Fruit fly (Drosophila melanogaster) whole organism, embryonic: ENCODE data around the gene Snx27.

Experiments used
- Ada2b ChIP-seq: fragments of 200-800 bp; sonication (Bioruptor generic); IDR thresholded peaks from 2 replicates; pipeline ENCODE4 v1.3.6; 2022; ENCODE audit warnings: missing biosample characterization, missing genetic modification characterization
- Bteb2 ChIP-seq: fragments of 200-800 bp; sonication (Bioruptor generic); optimal IDR thresholded peaks from 2 replicates; lab custom pipeline; 2016; ENCODE audit warnings: missing biosample characterization, missing genetic modification characterization
- CG10267 ChIP-seq: fragments of 200-800 bp; sonication (Bioruptor generic); optimal IDR thresholded peaks from 2 replicates; lab custom pipeline; 2018; ENCODE audit warnings: missing biosample characterization, mild to moderate bottlenecking, missing genetic modification characterization, moderate library complexity
- CG11695 ChIP-seq: fragments of 200-800 bp; sonication (Bioruptor generic); IDR thresholded peaks from 3 replicates; pipeline ENCODE4 v1.3.6; 2022; ENCODE audit warnings: missing biosample characterization, missing genetic modification characterization
- CG11696 ChIP-seq: fragments of 200-800 bp; sonication (Bioruptor generic); IDR thresholded peaks from 2 replicates; pipeline ENCODE4 v1.3.6; 2022; ENCODE audit warnings: missing biosample characterization, missing genetic modification characterization
- CG12299 ChIP-seq: fragments of 200-800 bp; sonication (Bioruptor generic); optimal IDR thresholded peaks from 2 replicates; lab custom pipeline; 2018; ENCODE audit warnings: missing biosample characterization, mild to moderate bottlenecking, missing genetic modification characterization
- CG1233 ChIP-seq: fragments of 200-800 bp; sonication (Bioruptor generic); optimal IDR thresholded peaks from 4 replicates; lab custom pipeline; 2018; ENCODE audit warnings: missing biosample characterization, mild to moderate bottlenecking, missing genetic modification characterization
- CG15073 ChIP-seq: fragments of 200-800 bp; sonication (Bioruptor generic); optimal IDR thresholded peaks from 2 replicates; lab custom pipeline; 2016; ENCODE audit warnings: missing biosample characterization, missing genetic modification characterization
- CG2712 ChIP-seq: fragments of 200-800 bp; optimal IDR thresholded peaks from 3 replicates; lab custom pipeline; 2019; ENCODE audit warnings: missing biosample characterization, mild to moderate bottlenecking, missing genetic modification characterization, moderate library complexity
- CG2875 ChIP-seq: fragments of 200-800 bp; sonication (Bioruptor generic); optimal IDR thresholded peaks from 2 replicates; lab custom pipeline; 2017; ENCODE audit warnings: missing biosample characterization, mild to moderate bottlenecking, missing genetic modification characterization, missing genetic modification reagents
- CG32772 ChIP-seq: fragments of 200-800 bp; sonication (Bioruptor generic); IDR thresholded peaks from 2 replicates; pipeline ENCODE4 v1.3.6; 2022; ENCODE audit warnings: missing biosample characterization, missing genetic modification characterization
- CG3838 ChIP-seq: fragments of 200-800 bp; sonication (Bioruptor generic); optimal IDR thresholded peaks from 3 replicates; lab custom pipeline; 2016; ENCODE audit warnings: missing biosample characterization, missing genetic modification characterization
- CG3995 ChIP-seq: fragments of 200-800 bp; sonication (Bioruptor generic); optimal IDR thresholded peaks from 3 replicates; lab custom pipeline; 2016; ENCODE audit warnings: missing biosample characterization, missing genetic modification characterization
- CG4707 ChIP-seq: fragments of 200-800 bp; sonication (Bioruptor generic); optimal IDR thresholded peaks from 2 replicates; lab custom pipeline; 2018; ENCODE audit warnings: missing biosample characterization, mild to moderate bottlenecking, missing genetic modification characterization, moderate library complexity
- CG4854 ChIP-seq: fragments of 200-800 bp; sonication (Bioruptor generic); optimal IDR thresholded peaks from 2 replicates; lab custom pipeline; 2016; ENCODE audit warnings: missing biosample characterization, missing genetic modification characterization, inconsistent platforms
- CG6689 ChIP-seq: fragments of 200-800 bp; sonication (Bioruptor generic); IDR thresholded peaks from 2 replicates; pipeline ENCODE4 v1.3.6; 2022; ENCODE audit warnings: missing biosample characterization, missing genetic modification characterization
- CG6813 ChIP-seq: fragments of 200-800 bp; sonication (Bioruptor generic); optimal IDR thresholded peaks from 2 replicates; lab custom pipeline; 2017; ENCODE audit warnings: missing biosample characterization, missing genetic modification characterization, mild to moderate bottlenecking, moderate library complexity, missing genetic modification reagents
- CG7357 ChIP-seq: fragments of 200-800 bp; sonication (Bioruptor generic); IDR thresholded peaks from 3 replicates; pipeline ENCODE4 v1.3.6; 2022; ENCODE audit warnings: missing biosample characterization, missing genetic modification characterization
- CG8478 ChIP-seq: fragments of >200 bp; optimal IDR thresholded peaks from 2 replicates; lab custom pipeline; 2018
- Doc3 ChIP-seq: fragments of 200-800 bp; sonication (Bioruptor generic); IDR thresholded peaks from 3 replicates; pipeline ENCODE4 v1.3.6; 2022; ENCODE audit warnings: missing biosample characterization, missing genetic modification characterization; ENCODE audit not compliant: partially characterized antibody
- Dp ChIP-seq: fragments of 200-800 bp; sonication (Bioruptor generic); optimal IDR thresholded peaks from 2 replicates; lab custom pipeline; 2018; ENCODE audit warnings: missing biosample characterization, mild to moderate bottlenecking, missing genetic modification characterization, moderate library complexity
- Drgx ChIP-seq: fragments of 200-800 bp; sonication (Bioruptor generic); IDR thresholded peaks from 2 replicates; pipeline ENCODE4 v1.3.6; 2022; ENCODE audit warnings: missing biosample characterization, missing genetic modification characterization
- E2f1 ChIP-seq: fragments of 200-800 bp; sonication (Bioruptor generic); IDR thresholded peaks from 2 replicates; pipeline ENCODE4 v1.3.6; 2022; ENCODE audit warnings: missing biosample characterization, missing genetic modification characterization
- Fer1 ChIP-seq: fragments of 200-800 bp; sonication (Bioruptor generic); optimal IDR thresholded peaks from 2 replicates; lab custom pipeline; 2017; ENCODE audit warnings: missing biosample characterization, mild to moderate bottlenecking, missing genetic modification characterization
- GATAe ChIP-seq: fragments of 200-800 bp; sonication (Bioruptor generic); conservative IDR thresholded peaks from 2 replicates; pipeline ENCODE4 v1.3.6; 2022; ENCODE audit warnings: missing biosample characterization, missing genetic modification characterization
- Hmr ChIP-seq: fragments of 200-800 bp; sonication (Bioruptor generic); optimal IDR thresholded peaks from 3 replicates; lab custom pipeline; 2017; ENCODE audit warnings: mild to moderate bottlenecking, missing biosample characterization, missing genetic modification reagents, missing genetic modification characterization
- Med ChIP-seq: fragments of 200-800 bp; sonication (Bioruptor generic); peaks from one replicate; lab custom pipeline; 2016; ENCODE audit warnings: missing biosample characterization, missing genetic modification characterization, mild to moderate bottlenecking, inconsistent platforms, moderate library complexity
- NC2β ChIP-seq: fragments of 200-800 bp; sonication (Bioruptor generic); optimal IDR thresholded peaks from 2 replicates; lab custom pipeline; 2016; ENCODE audit warnings: missing biosample characterization, missing genetic modification characterization
- NFAT ChIP-seq: fragments of 200-800 bp; sonication (Bioruptor generic); IDR thresholded peaks from 2 replicates; pipeline ENCODE4 v1.3.6; 2022; ENCODE audit warnings: missing biosample characterization, missing genetic modification characterization
- Nf-YA ChIP-seq: fragments of 200-800 bp; sonication (Bioruptor generic); IDR thresholded peaks from 2 replicates; pipeline ENCODE4 v1.3.6; 2022; ENCODE audit warnings: missing biosample characterization, missing genetic modification characterization
- NfI ChIP-seq: fragments of 200-800 bp; sonication (Bioruptor generic); optimal IDR thresholded peaks from 3 replicates; lab custom pipeline; 2018; ENCODE audit warnings: missing biosample characterization, mild to moderate bottlenecking, missing genetic modification characterization, moderate library complexity
- Poxn ChIP-seq: fragments of 200-800 bp; sonication (Bioruptor generic); IDR thresholded peaks from 2 replicates; pipeline ENCODE4 v1.3.6; 2022; ENCODE audit warnings: missing biosample characterization, missing genetic modification characterization
- Rfx ChIP-seq: fragments of 200-800 bp; sonication (Bioruptor generic); IDR thresholded peaks from 2 replicates; pipeline ENCODE4 v1.3.6; 2022; ENCODE audit warnings: missing biosample characterization, missing genetic modification characterization
- Sry-β ChIP-seq: fragments of 200-800 bp; sonication (Bioruptor generic); optimal IDR thresholded peaks from 2 replicates; lab custom pipeline; 2018; ENCODE audit warnings: missing biosample characterization, mild to moderate bottlenecking, missing genetic modification characterization, moderate library complexity
- Tbp ChIP-seq: fragments of >200 bp; optimal IDR thresholded peaks from 2 replicates; lab custom pipeline; 2018; ENCODE audit warnings: missing biosample characterization, missing genetic modification characterization
- abd-A ChIP-seq: fragments of 200-800 bp; sonication (Bioruptor generic); optimal IDR thresholded peaks from 3 replicates; lab custom pipeline; 2019; ENCODE audit warnings: missing biosample characterization, mild to moderate bottlenecking, missing genetic modification characterization, moderate library complexity
- ato ChIP-seq: fragments of 200-800 bp; sonication (Bioruptor generic); IDR thresholded peaks from 2 replicates; pipeline ENCODE4 v1.3.6; 2022; ENCODE audit warnings: missing biosample characterization, missing genetic modification characterization; ENCODE audit not compliant: partially characterized antibody
- bsh ChIP-seq, 2 experiments: fragments of 200-800 bp; sonication (Bioruptor generic); optimal IDR thresholded peaks; 2 replicates each; lab custom pipeline; 2017 to 2018; ENCODE audit warnings: mild to moderate bottlenecking in 2 of 2, missing biosample characterization in 2 of 2, missing genetic modification characterization in 2 of 2, moderate library complexity in 1 of 2
- chif ChIP-seq, 2 experiments: fragments of 200-800 bp; sonication (Bioruptor generic); optimal IDR thresholded peaks; 3 replicates each; lab custom pipeline; 2016; ENCODE audit warnings: missing biosample characterization in 2 of 2, missing genetic modification characterization in 2 of 2
- dan ChIP-seq: fragments of 200-800 bp; sonication (Bioruptor generic); IDR thresholded peaks from 2 replicates; pipeline ENCODE4 v1.3.6; 2022; ENCODE audit warnings: missing biosample characterization, missing genetic modification characterization
- eyg ChIP-seq: fragments of 200-800 bp; sonication (Bioruptor generic); optimal IDR thresholded peaks from 3 replicates; lab custom pipeline; 2016; ENCODE audit warnings: missing biosample characterization, missing genetic modification characterization
- otp ChIP-seq: fragments of 200-800 bp; sonication (Bioruptor generic); IDR thresholded peaks from 3 replicates; pipeline ENCODE4, ENCODE4 v1.3.6; 2022; ENCODE audit warnings: missing biosample characterization, missing genetic modification characterization
- pan ChIP-seq, 4 experiments: fragments of >200 bp in 3 of 4; fragments of 200-800 bp in 1 of 4; sonication (Bioruptor generic) in 1 of 4; optimal IDR thresholded peaks in 3 of 4; IDR thresholded peaks in 1 of 4; 2 replicates each; pipeline versions ENCODE4 v1.3.6 to Lab custom; 2017 to 2022; ENCODE audit warnings: missing biosample characterization in 2 of 4, missing genetic modification characterization in 2 of 4, mixed read lengths in 1 of 4
- peb ChIP-seq: fragments of 200-800 bp; sonication (Bioruptor generic); IDR thresholded peaks from 2 replicates; pipeline ENCODE4 v1.3.6; 2022; ENCODE audit warnings: missing biosample characterization, missing genetic modification characterization
- ro ChIP-seq: fragments of 200-800 bp; sonication (Bioruptor generic); IDR thresholded peaks from 2 replicates; pipeline ENCODE4 v1.3.6; 2022; ENCODE audit warnings: missing biosample characterization, missing genetic modification characterization
- tx ChIP-seq: fragments of 200-800 bp; sonication (Bioruptor generic); optimal IDR thresholded peaks from 2 replicates; lab custom pipeline; 2016; ENCODE audit warnings: missing biosample characterization, missing genetic modification characterization
- vvl ChIP-seq: fragments of 200-800 bp; sonication (Bioruptor generic); IDR thresholded peaks from 2 replicates; pipeline ENCODE4 v1.3.6; 2022; ENCODE audit warnings: missing biosample characterization, missing genetic modification characterization

The Snx27 gene

dm6 chrX:5699824-5700498, 37.9 kb downstream of the Snx27 start (continued):
- TF ChIP-seq Poxn (GFP tag; lab: Robert Waterston, UW) (no peak), CG7357 (GFP tag; lab: Robert Waterston, UW) (peak; percentile 51; the same call in 1 of the 3 replicates), Med (peak; percentile 87), peb (peak; percentile 46; the same call in 1 of the 2 replicates)
- TF ChIP-seq, all 482 proteins: peak for 256

- TF ChIP-seq CG4707 (no peak), CG6689 (GFP tag; lab: Robert Waterston, UW) (peak; percentile 54), CG3838 (no peak), vvl (GFP tag; lab: Robert Waterston, UW) (peak; percentile 61; the same call in 1 of the 2 replicates), Sry-β (peak; percentile 88), NfI (GFP tag; lab: Kevin White, UChicago) (peak; percentile 41), CG32772 (no peak), ro (GFP tag; lab: Robert Waterston, UW) (no peak), Drgx (no peak; the same call in 1 of the 2 replicates), eyg (GFP tag; lab: Kevin White, UChicago) (no peak), Tbp (no peak), NC2β (GFP tag; lab: Kevin White, UChicago) (no peak), abd-A (tag; lab: Kevin White, UChicago) (no peak), peb (no peak), Dp (GFP tag; lab: Kevin White, UChicago) (no peak), CG8478 (lab: Kevin White, UChicago) (no peak), CG10267 (tag; lab: Kevin White, UChicago) (peak; percentile 41), CG2875 (GFP tag; lab: Kevin White, UChicago) (no peak), CG2712 (peak; percentile 42), CG3995 (no peak), Nf-YA (GFP tag; lab: Robert Waterston, UW) (no peak), GATAe (GFP tag; lab: Robert Waterston, UW) (no peak), ato (GFP tag; lab: Robert Waterston, UW) (no peak), dan (GFP tag; lab: Robert Waterston, UW) (no peak), CG11695 (GFP tag; lab: Robert Waterston, UW) (peak; percentile 50; the same call in 2 of the 3 replicates), Fer1 (peak; percentile 59), Rfx (GFP tag; lab: Robert Waterston, UW) (peak; percentile 68), E2f1 (GFP tag; lab: Robert Waterston, UW) (peak; percentile 37; the same call in 1 of the 2 replicates), chif (GFP tag; optimal IDR thresholded peaks at IDR 0.05; lab: Kevin White, UChicago) (peak in 1 of 2 experiments; percentile 20), CG11696 (no peak), CG4854 (GFP tag; lab: Kevin White, UChicago) (no peak), Ada2b (GFP tag; lab: Robert Waterston, UW) (no peak), CG15073 (GFP tag; lab: Kevin White, UChicago) (no peak), Doc3 (GFP tag; lab: Robert Waterston, UW) (no peak), CG1233 (GFP tag; lab: Kevin White, UChicago) (peak; percentile 49), pan (optimal IDR thresholded peaks at IDR 0.05; lab: Kevin White, UChicago) (no peak), pan (GFP tag; optimal IDR thresholded peaks at IDR 0.05 in 1 of 2, IDR thresholded peaks at IDR 0.05 in 1 of 2) (peak in 1 of 2 experiments; percentile 41), Bteb2 (no peak), Hmr (peak; percentile 28), otp (GFP tag; lab: Robert Waterston, UW) (no peak), NFAT (no peak), CG6813 (no peak), tx (GFP tag; lab: Kevin White, UChicago) (no peak), CG12299 (tag; lab: Kevin White, UChicago) (no peak), bsh (GFP tag; optimal IDR thresholded peaks at IDR 0.05; lab: Kevin White, UChicago) (peak; percentile 46 to 47)
Measured at dm6 chrX:5698087-5698727, 39.6 kb downstream of the Snx27 start, which contains the start of gene AdamTS-B. TSS of gene AdamTS-B (plus strand) at chrX:5698557.
